Fruit fly (Drosophila melanogaster) whole organism, embryonic: Measurements from ENCODE around the gene CG44385.

ENCODE experiments used
- B-H1 ChIP-seq: fragments of 200-800 bp; sonication (Bioruptor generic); IDR thresholded peaks from 3 replicates; pipeline ENCODE4 v1.3.6; 2022; ENCODE audit warnings: missing biosample characterization, missing genetic modification characterization
- B-H2 ChIP-seq: fragments of 200-800 bp; sonication (Bioruptor generic); optimal IDR thresholded peaks from 2 replicates; lab custom pipeline; 2018; ENCODE audit warnings: missing biosample characterization, mild to moderate bottlenecking, missing genetic modification characterization
- Blimp-1 ChIP-seq: fragments of 200-800 bp; sonication (Bioruptor generic); optimal IDR thresholded peaks from 3 replicates; lab custom pipeline; 2018; ENCODE audit warnings: missing biosample characterization, missing genetic modification characterization, mild to moderate bottlenecking, moderate library complexity, missing genetic modification reagents
- CG12299 ChIP-seq: fragments of 200-800 bp; sonication (Bioruptor generic); optimal IDR thresholded peaks from 2 replicates; lab custom pipeline; 2018; ENCODE audit warnings: missing biosample characterization, mild to moderate bottlenecking, missing genetic modification characterization
- CG16813 ChIP-seq: fragments of 200-800 bp; sonication (Bioruptor generic); IDR thresholded peaks from 3 replicates; pipeline ENCODE4 v1.3.6; 2022; ENCODE audit warnings: missing biosample characterization, missing genetic modification characterization; ENCODE audit not compliant: partially characterized antibody
- CG17359 ChIP-seq: fragments of 200-800 bp; sonication (Bioruptor generic); optimal IDR thresholded peaks from 3 replicates; lab custom pipeline; 2018; ENCODE audit warnings: missing biosample characterization, mild to moderate bottlenecking, missing genetic modification characterization, moderate library complexity
- CG17385 ChIP-seq: fragments of 200-800 bp; sonication (Bioruptor generic); optimal IDR thresholded peaks from 3 replicates; lab custom pipeline; 2018; ENCODE audit warnings: missing biosample characterization, mild to moderate bottlenecking, missing genetic modification characterization
- CG17912 ChIP-seq: fragments of 200-800 bp; sonication (Bioruptor generic); optimal IDR thresholded peaks from 2 replicates; lab custom pipeline; 2018; ENCODE audit warnings: missing biosample characterization, mild to moderate bottlenecking, missing genetic modification characterization
- CG18262 ChIP-seq: fragments of 200-800 bp; optimal IDR thresholded peaks from 3 replicates; lab custom pipeline; 2019; ENCODE audit warnings: missing biosample characterization, mild to moderate bottlenecking, missing genetic modification characterization, moderate library complexity
- CG18619 ChIP-seq: fragments of 200-800 bp; sonication (Bioruptor generic); optimal IDR thresholded peaks from 3 replicates; lab custom pipeline; 2017; ENCODE audit warnings: missing biosample characterization, mild to moderate bottlenecking, missing genetic modification characterization
- CG18764 ChIP-seq: fragments of 200-800 bp; sonication (Bioruptor generic); optimal IDR thresholded peaks from 3 replicates; lab custom pipeline; 2016; ENCODE audit warnings: missing biosample characterization, missing genetic modification characterization
- CG32772 ChIP-seq: fragments of 200-800 bp; sonication (Bioruptor generic); IDR thresholded peaks from 2 replicates; pipeline ENCODE4 v1.3.6; 2022; ENCODE audit warnings: missing biosample characterization, missing genetic modification characterization
- CG43689 ChIP-seq: fragments of 200-800 bp; sonication (Bioruptor generic); IDR thresholded peaks from 2 replicates; pipeline ENCODE4 v1.3.6; 2022; ENCODE audit warnings: missing biosample characterization, missing genetic modification characterization
- CG4404 ChIP-seq: fragments of 200-800 bp; sonication (Bioruptor generic); IDR thresholded peaks from 2 replicates; pipeline ENCODE4 v1.3.6; 2022; ENCODE audit warnings: missing biosample characterization, missing genetic modification characterization
- CG7745 ChIP-seq: fragments of 200-800 bp; sonication (Bioruptor generic); optimal IDR thresholded peaks from 2 replicates; lab custom pipeline; 2018; ENCODE audit warnings: missing biosample characterization, mild to moderate bottlenecking, missing genetic modification characterization, moderate library complexity
- CG7786 ChIP-seq: fragments of 200-800 bp; sonication (Bioruptor generic); optimal IDR thresholded peaks from 2 replicates; lab custom pipeline; 2016; ENCODE audit warnings: missing biosample characterization, missing genetic modification characterization
- CG8281 ChIP-seq: fragments of 200-800 bp; sonication (Bioruptor generic); optimal IDR thresholded peaks from 2 replicates; lab custom pipeline; 2018; ENCODE audit warnings: missing biosample characterization, mild to moderate bottlenecking, missing genetic modification characterization, moderate library complexity
- Camta ChIP-seq: fragments of 200-800 bp; sonication (Bioruptor generic); optimal IDR thresholded peaks from 2 replicates; lab custom pipeline; 2016; ENCODE audit warnings: missing biosample characterization, missing genetic modification characterization
- HmgZ ChIP-seq: fragments of 200-800 bp; sonication (Bioruptor generic); optimal IDR thresholded peaks from 2 replicates; lab custom pipeline; 2018; ENCODE audit warnings: missing biosample characterization, mild to moderate bottlenecking, missing genetic modification characterization
- Med ChIP-seq: fragments of 200-800 bp; sonication (Bioruptor generic); peaks from one replicate; lab custom pipeline; 2016; ENCODE audit warnings: missing biosample characterization, missing genetic modification characterization, mild to moderate bottlenecking, inconsistent platforms, moderate library complexity
- Optix ChIP-seq: fragments of 200-800 bp; sonication (Bioruptor generic); IDR thresholded peaks from 3 replicates; pipeline ENCODE4 v1.3.6; 2022; ENCODE audit warnings: missing biosample characterization, missing genetic modification characterization
- Sox102F ChIP-seq: fragments of 200-800 bp; sonication (Bioruptor generic); optimal IDR thresholded peaks from 2 replicates; lab custom pipeline; 2018; ENCODE audit warnings: missing biosample characterization, mild to moderate bottlenecking, missing genetic modification characterization, moderate library complexity
- Vsx1 ChIP-seq: fragments of 200-800 bp; sonication (Bioruptor generic); optimal IDR thresholded peaks from 2 replicates; lab custom pipeline; 2017; ENCODE audit warnings: missing biosample characterization, mild to moderate bottlenecking, missing genetic modification characterization, missing genetic modification reagents
- YL-1 ChIP-seq: fragments of 200-800 bp; sonication (Bioruptor generic); optimal IDR thresholded peaks from 3 replicates; lab custom pipeline; 2017; ENCODE audit warnings: missing biosample characterization, mild to moderate bottlenecking, missing genetic modification characterization
- al ChIP-seq: fragments of 200-800 bp; sonication (Bioruptor generic); IDR thresholded peaks from 2 replicates; pipeline ENCODE4 v1.3.6; 2022; ENCODE audit warnings: missing biosample characterization, missing genetic modification characterization
- bab2 ChIP-seq: fragments of 200-800 bp; sonication (Bioruptor generic); optimal IDR thresholded peaks from 2 replicates; lab custom pipeline; 2016; ENCODE audit warnings: missing biosample characterization, missing genetic modification characterization
- cas ChIP-seq: fragments of 200-800 bp; sonication (Bioruptor generic); IDR thresholded peaks from 2 replicates; pipeline ENCODE4 v1.3.6; 2022; ENCODE audit warnings: missing biosample characterization, missing genetic modification characterization
- corto ChIP-seq: fragments of 200-800 bp; sonication (Bioruptor generic); optimal IDR thresholded peaks from 2 replicates; lab custom pipeline; 2016; ENCODE audit warnings: missing biosample characterization, mild to moderate bottlenecking, missing genetic modification characterization, moderate library complexity
- dan ChIP-seq: fragments of 200-800 bp; sonication (Bioruptor generic); IDR thresholded peaks from 2 replicates; pipeline ENCODE4 v1.3.6; 2022; ENCODE audit warnings: missing biosample characterization, missing genetic modification characterization
- fd3F ChIP-seq: fragments of 200-800 bp; sonication (Bioruptor generic); optimal IDR thresholded peaks from 2 replicates; lab custom pipeline; 2018; ENCODE audit warnings: missing biosample characterization, mild to moderate bottlenecking, missing genetic modification characterization, moderate library complexity
- fru ChIP-seq: fragments of >200 bp; optimal IDR thresholded peaks from 2 replicates; lab custom pipeline; 2017
- fu2 ChIP-seq: fragments of 200-800 bp; sonication (Bioruptor generic); optimal IDR thresholded peaks from 2 replicates; lab custom pipeline; 2016; ENCODE audit warnings: missing biosample characterization, missing genetic modification characterization
- hkb ChIP-seq, 2 experiments: fragments of 200-800 bp in 1 of 2; fragments of >200 bp in 1 of 2; sonication (Bioruptor generic) in 1 of 2; IDR thresholded peaks in 1 of 2; optimal IDR thresholded peaks in 1 of 2; 2 replicates each; pipeline versions ENCODE4 v1.3.6 to Lab custom; 2017 to 2022; ENCODE audit warnings: missing biosample characterization in 1 of 2, missing genetic modification characterization in 1 of 2
- jumu ChIP-seq: fragments of 200-800 bp; sonication (Bioruptor generic); optimal IDR thresholded peaks from 3 replicates; lab custom pipeline; 2016; ENCODE audit warnings: missing biosample characterization, missing genetic modification characterization
- lab ChIP-seq: fragments of 200-800 bp; sonication (Bioruptor generic); optimal IDR thresholded peaks from 3 replicates; lab custom pipeline; 2017; ENCODE audit warnings: missing biosample characterization, missing genetic modification characterization, mild to moderate bottlenecking, moderate library complexity, missing genetic modification reagents
- mld ChIP-seq: fragments of 200-800 bp; sonication (Bioruptor generic); IDR thresholded peaks from 3 replicates; pipeline ENCODE4 v1.3.6; 2022; ENCODE audit warnings: missing biosample characterization, missing genetic modification characterization; ENCODE audit not compliant: partially characterized antibody
- nerfin-2 ChIP-seq: fragments of 200-800 bp; sonication (Bioruptor generic); IDR thresholded peaks from 2 replicates; pipeline ENCODE4 v1.3.6; 2022; ENCODE audit warnings: missing biosample characterization, missing genetic modification characterization; ENCODE audit not compliant: partially characterized antibody
- nmo ChIP-seq: fragments of 200-800 bp; sonication (Bioruptor generic); optimal IDR thresholded peaks from 2 replicates; lab custom pipeline; 2018; ENCODE audit warnings: missing biosample characterization, mild to moderate bottlenecking, missing genetic modification characterization, moderate library complexity
- otp ChIP-seq: fragments of 200-800 bp; sonication (Bioruptor generic); IDR thresholded peaks from 3 replicates; pipeline ENCODE4, ENCODE4 v1.3.6; 2022; ENCODE audit warnings: missing biosample characterization, missing genetic modification characterization
- phol ChIP-seq: fragments of 200-800 bp; sonication (Bioruptor generic); optimal IDR thresholded peaks from 3 replicates; lab custom pipeline; 2018; ENCODE audit warnings: missing biosample characterization, mild to moderate bottlenecking, missing genetic modification characterization, moderate library complexity
- pzg ChIP-seq: fragments of 200-800 bp; sonication (Bioruptor generic); optimal IDR thresholded peaks from 3 replicates; lab custom pipeline; 2018; ENCODE audit warnings: missing biosample characterization, mild to moderate bottlenecking, missing genetic modification characterization, moderate library complexity
- sc ChIP-seq, 3 experiments: fragments of >200 bp in 2 of 3; fragments of 200-800 bp in 1 of 3; sonication (Bioruptor generic) in 1 of 3; optimal IDR thresholded peaks; 2 replicates in 2 of 3; 3 replicates in 1 of 3; lab custom pipeline; 2017; ENCODE audit warnings: mild to moderate bottlenecking in 1 of 3, missing biosample characterization in 1 of 3, missing genetic modification characterization in 1 of 3, missing genetic modification reagents in 1 of 3
- sens ChIP-seq: fragments of 200-800 bp; sonication (Bioruptor generic); peaks from one replicate; lab custom pipeline; 2016; ENCODE audit warnings: missing biosample characterization, missing genetic modification characterization
- sens-2 ChIP-seq: fragments of 200-800 bp; sonication (Bioruptor generic); IDR thresholded peaks from 2 replicates; pipeline ENCODE4 v1.3.6; 2022; ENCODE audit warnings: missing biosample characterization, missing genetic modification characterization
- shn ChIP-seq: fragments of 200-800 bp; sonication (Bioruptor generic); optimal IDR thresholded peaks from 3 replicates; lab custom pipeline; 2016; ENCODE audit warnings: missing biosample characterization, missing genetic modification characterization
- sob ChIP-seq: fragments of 200-800 bp; sonication (Bioruptor generic); IDR thresholded peaks from 2 replicates; pipeline ENCODE4 v1.3.6; 2022; ENCODE audit warnings: missing biosample characterization, missing genetic modification characterization
- sqz ChIP-seq: fragments of 200-800 bp; sonication (Bioruptor generic); optimal IDR thresholded peaks from 3 replicates; lab custom pipeline; 2018; ENCODE audit warnings: missing biosample characterization, mild to moderate bottlenecking, missing genetic modification characterization
- vfl ChIP-seq: fragments of 200-800 bp; sonication (Bioruptor generic); optimal IDR thresholded peaks from 2 replicates; lab custom pipeline; 2016; ENCODE audit warnings: missing biosample characterization, missing genetic modification characterization

The CG44385 gene

dm6 chrX:11108148-11108844 lies 23.9 kb downstream of the CG44385 start, which contains the start of gene Hsp60A (continued):
- TF ChIP-seq nerfin-2 (GFP tag; lab: Robert Waterston, UW) (peak; percentile 78), HmgZ (tag; lab: Kevin White, UChicago) (peak; percentile 10), lab (GFP tag; lab: Kevin White, UChicago) (peak; percentile 69), CG7745 (no peak), Vsx1 (GFP tag; lab: Kevin White, UChicago) (no peak), al (GFP tag; lab: Robert Waterston, UW) (peak; percentile 35; the same call in 1 of the 2 replicates), otp (GFP tag; lab: Robert Waterston, UW) (0 out of 3 replicates have a peak, but pooled peaks have one; percentile 13), nmo (GFP tag; lab: Kevin White, UChicago) (peak; percentile 75), YL-1 (peak; percentile 6), sens-2 (GFP tag; lab: Robert Waterston, UW) (no peak), CG32772 (GFP tag; lab: Robert Waterston, UW) (peak; percentile 50), Optix (GFP tag; lab: Robert Waterston, UW) (no peak), Med (GFP tag; lab: Kevin White, UChicago) (peak; percentile 69), CG17385 (GFP tag; lab: Kevin White, UChicago) (no peak), CG43689 (GFP tag; lab: Robert Waterston, UW) (no peak), dan (no peak), CG18262 (tag; lab: Kevin White, UChicago) (peak; percentile 3), phol (tag; lab: Kevin White, UChicago) (peak; percentile 66), CG18764 (GFP tag; lab: Kevin White, UChicago) (peak; percentile 28), hkb (optimal IDR thresholded peaks at IDR 0.05; lab: Kevin White, UChicago) (no peak), hkb (GFP tag; IDR thresholded peaks at IDR 0.05; lab: Robert Waterston, UW) (no peak), CG12299 (tag; lab: Kevin White, UChicago) (peak; percentile 46), jumu (no peak), corto (peak; percentile 36), fru (lab: Kevin White, UChicago) (no peak), sens (peak; percentile 88), CG17359 (peak; percentile 56), sob (peak; percentile 52), fu2 (no peak), Blimp-1 (GFP tag; lab: Kevin White, UChicago) (peak; percentile 53), CG7786 (GFP tag; lab: Kevin White, UChicago) (no peak), CG16813 (GFP tag; lab: Robert Waterston, UW) (peak; percentile 80), bab2 (peak; percentile 5), fd3F (GFP tag; lab: Kevin White, UChicago) (no peak), shn (no peak), cas (GFP tag; lab: Robert Waterston, UW) (0 out of 2 replicates have a peak, but pooled peaks have one; percentile 11), vfl (peak; percentile 41), Sox102F (GFP tag; lab: Kevin White, UChicago) (peak; percentile 49), Camta (GFP tag; lab: Kevin White, UChicago) (no peak), CG18619 (GFP tag; lab: Kevin White, UChicago) (peak; percentile 17), CG8281 (tag; lab: Kevin White, UChicago) (no peak), sc (optimal IDR thresholded peaks at IDR 0.05; lab: Kevin White, UChicago) (no peak), sc (GFP tag; optimal IDR thresholded peaks at IDR 0.05; lab: Kevin White, UChicago) (no peak), B-H2 (GFP tag; lab: Kevin White, UChicago) (peak; percentile 47), CG17912 (no peak), CG4404 (GFP tag; lab: Robert Waterston, UW) (no peak), mld (GFP tag; lab: Robert Waterston, UW) (0 out of 3 replicates have a peak, but pooled peaks have one; percentile 37), sqz (peak; percentile 49), B-H1 (GFP tag; lab: Robert Waterston, UW) (peak; percentile 34; the same call in 1 of the 3 replicates), pzg (GFP tag; lab: Kevin White, UChicago) (peak; percentile 73)
